Worm (Caenorhabditis elegans): ENCODE measurements around the gene inx-7.

- TF ChIP-seq elt-1 (tag; optimal IDR thresholded peaks at IDR 0.05) (no peak), snpc-4 (tag; optimal IDR thresholded peaks at IDR 0.05) (no peak), elt-3 (tag; optimal IDR thresholded peaks at IDR 0.05) (no peak), nhr-21 (tag; optimal IDR thresholded peaks at IDR 0.05) (no peak), nhr-12 (tag; optimal IDR thresholded peaks at IDR 0.05) (no peak), mdl-1 (tag; optimal IDR thresholded peaks at IDR 0.05) (no peak), ama-1 (optimal IDR thresholded peaks at IDR 0.05) (no peak), nhr-11 (tag; optimal IDR thresholded peaks at IDR 0.05) (no peak), zag-1 (tag; optimal IDR thresholded peaks at IDR 0.05) (no peak), ceh-82 (tag; optimal IDR thresholded peaks at IDR 0.05) (no peak), skn-1 (tag; optimal IDR thresholded peaks at IDR 0.05) (no peak), lin-13 (GFP tag; optimal IDR thresholded peaks at IDR 0.05) (no peak), ztf-11 (tag; optimal IDR thresholded peaks at IDR 0.05) (no peak), nhr-25 (tag; optimal IDR thresholded peaks at IDR 0.05) (no peak)
Observed at ce11 chrIV:5930345-5930744, 16.1 kb downstream of the inx-7 start, which contains the start of gene lin-33.
